Worm (Caenorhabditis elegans) whole organism, L4/young adult: ENCODE results near the gene ncx-5.

Source experiments
- W03F9.2 ChIP-seq: fragments of 150-350 bp; optimal IDR thresholded peaks from 2 replicates; lab custom pipeline; 2014; ENCODE audit warnings: missing biosample characterization, missing genetic modification characterization
- dao-5 ChIP-seq: sonication (generic microtip); optimal IDR thresholded peaks from 2 replicates; lab custom pipeline; 2016; ENCODE audit warnings: missing genotype, missing genetic modification characterization, moderate library complexity, missing compliant biosample characterization
- him-1 ChIP-seq: sonication (generic microtip); optimal IDR thresholded peaks from 2 replicates; lab custom pipeline; 2016; ENCODE audit warnings: missing genotype, missing genetic modification reagents, missing genetic modification characterization, missing compliant biosample characterization

DNA sequence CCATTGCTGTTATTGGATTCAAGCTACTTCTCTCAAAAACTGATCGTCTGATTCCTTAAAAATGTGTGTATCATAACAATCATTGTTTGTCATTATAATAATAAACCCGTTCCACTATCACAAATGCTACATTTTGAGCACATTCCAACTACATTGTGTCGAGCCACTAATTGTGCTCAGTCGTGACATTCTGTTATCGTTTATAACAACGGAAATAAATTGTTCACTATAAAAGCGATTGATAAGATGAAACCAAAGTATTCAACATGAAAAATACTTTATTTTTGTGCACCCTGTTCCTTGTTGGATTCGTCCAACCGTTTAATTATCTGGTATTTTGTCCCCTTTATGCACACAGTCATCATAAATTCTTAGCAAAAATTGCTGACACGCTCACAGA is 3.3 kb upstream of the ncx-5 start, which contains the start of gene ugt-33:
- TF ChIP-seq him-1 (tag; lab: Kevin White, UChicago) = no peak
- no peak for TF ChIP-seq dao-5 (tag; lab: Kevin White, UChicago)
- no peak for TF ChIP-seq W03F9.2 (tag; lab: Kevin White, UChicago)
